Worm (Caenorhabditis elegans) whole organism, late embryonic: ENCODE data around the gene fbxc-33.

ENCODE experiments used
- C08G9.2 ChIP-seq: sonication (generic microtip); optimal IDR thresholded peaks from 2 replicates; lab custom pipeline; 2016; ENCODE audit warnings: mild to moderate bottlenecking, missing genetic modification characterization, moderate library complexity, missing compliant biosample characterization
- F13H6.1 ChIP-seq: sonication (generic microtip); optimal IDR thresholded peaks from 2 replicates; lab custom pipeline; 2016; ENCODE audit warnings: missing genetic modification characterization, missing compliant biosample characterization
- K02D7.2 ChIP-seq: sonication (generic microtip); optimal IDR thresholded peaks from 2 replicates; lab custom pipeline; 2017; ENCODE audit warnings: mild to moderate bottlenecking, missing genetic modification characterization, missing compliant biosample characterization
- T23F11.4 ChIP-seq: fragments of 200-800 bp; sonication (Bioruptor generic); optimal IDR thresholded peaks from 2 replicates; lab custom pipeline; 2018; ENCODE audit warnings: mild to moderate bottlenecking, missing genetic modification characterization, missing compliant biosample characterization
- ceh-14 ChIP-seq: sonication (generic microtip); optimal IDR thresholded peaks from 2 replicates; lab custom pipeline; 2016; ENCODE audit warnings: missing genotype, missing genetic modification characterization, missing compliant biosample characterization
- ceh-19 ChIP-seq: fragments of 200-800 bp; sonication (Bioruptor generic); optimal IDR thresholded peaks from 2 replicates; lab custom pipeline; 2018; ENCODE audit warnings: mild to moderate bottlenecking, missing genetic modification characterization, missing compliant biosample characterization
- ceh-2 ChIP-seq: sonication (generic microtip); optimal IDR thresholded peaks from 2 replicates; lab custom pipeline; 2016; ENCODE audit warnings: missing genotype, missing genetic modification characterization, missing compliant biosample characterization
- ceh-31 ChIP-seq: sonication (generic microtip); optimal IDR thresholded peaks from 2 replicates; lab custom pipeline; 2016; ENCODE audit warnings: missing genetic modification characterization, missing compliant biosample characterization
- ceh-45 ChIP-seq: fragments of 200-800 bp; sonication (Bioruptor generic); IDR thresholded peaks from 2 replicates; pipeline ENCODE4 v1.3.6; 2022; ENCODE audit warnings: missing genetic modification reagents, missing genetic modification characterization, missing compliant biosample characterization
- ceh-48 ChIP-seq: sonication (generic microtip); optimal IDR thresholded peaks from 2 replicates; lab custom pipeline; 2016; ENCODE audit warnings: missing genetic modification characterization, inconsistent platforms, missing compliant biosample characterization
- che-1 ChIP-seq: sonication (generic microtip); optimal IDR thresholded peaks from 2 replicates; lab custom pipeline; 2016; ENCODE audit warnings: mild to moderate bottlenecking, missing genetic modification characterization, missing compliant biosample characterization
- dve-1 ChIP-seq: sonication (generic microtip); optimal IDR thresholded peaks from 2 replicates; lab custom pipeline; 2017; ENCODE audit warnings: antibody characterized with exemption, mild to moderate bottlenecking, missing genetic modification characterization, missing compliant biosample characterization
- elt-2 ChIP-seq: sonication (generic microtip); optimal IDR thresholded peaks from 2 replicates; lab custom pipeline; 2016; ENCODE audit warnings: missing genetic modification reagents, missing genetic modification characterization, missing compliant biosample characterization
- ets-4 ChIP-seq: sonication (generic microtip); optimal IDR thresholded peaks from 2 replicates; lab custom pipeline; 2016; ENCODE audit warnings: missing genetic modification characterization, missing compliant biosample characterization
- eyg-1 ChIP-seq: sonication (generic microtip); optimal IDR thresholded peaks from 2 replicates; lab custom pipeline; 2016; ENCODE audit warnings: missing genotype, missing genetic modification characterization, missing compliant biosample characterization
- fax-1 ChIP-seq: sonication (generic microtip); optimal IDR thresholded peaks from 2 replicates; lab custom pipeline; 2016; ENCODE audit warnings: missing genotype, missing genetic modification characterization, missing compliant biosample characterization
- fkh-6 ChIP-seq: sonication (generic microtip); optimal IDR thresholded peaks from 2 replicates; lab custom pipeline; 2016; ENCODE audit warnings: missing genetic modification characterization, missing compliant biosample characterization
- gmeb-2 ChIP-seq: sonication (generic microtip); optimal IDR thresholded peaks from 2 replicates; lab custom pipeline; 2016; ENCODE audit warnings: missing genetic modification characterization, inconsistent platforms, missing compliant biosample characterization
- hlh-13 ChIP-seq: fragments of 200-800 bp; sonication (Bioruptor generic); optimal IDR thresholded peaks from 2 replicates; lab custom pipeline; 2018; ENCODE audit warnings: mild to moderate bottlenecking, missing genetic modification characterization, missing compliant biosample characterization
- hlh-30 ChIP-seq: sonication (generic microtip); optimal IDR thresholded peaks from 2 replicates; lab custom pipeline; 2017; ENCODE audit warnings: antibody characterized with exemption, missing genetic modification characterization, missing compliant biosample characterization; ENCODE audit not compliant: insufficient read depth
- hlh-6 ChIP-seq: sonication (generic microtip); optimal IDR thresholded peaks from 2 replicates; lab custom pipeline; 2016; ENCODE audit warnings: missing genotype, missing genetic modification characterization, missing compliant biosample characterization
- madf-2 ChIP-seq: sonication (generic microtip); optimal IDR thresholded peaks from 2 replicates; lab custom pipeline; 2017; ENCODE audit warnings: missing genetic modification characterization, missing compliant biosample characterization
- nfya-1 ChIP-seq: sonication (generic microtip); optimal IDR thresholded peaks from 2 replicates; lab custom pipeline; 2017; ENCODE audit warnings: missing genetic modification characterization, mild to moderate bottlenecking, missing compliant biosample characterization, antibody characterized with exemption, moderate library complexity
- nhr-232 ChIP-seq: sonication (generic microtip); optimal IDR thresholded peaks from 2 replicates; lab custom pipeline; 2016; ENCODE audit warnings: missing genetic modification characterization, missing compliant biosample characterization
- npax-4 ChIP-seq: sonication (generic microtip); optimal IDR thresholded peaks from 2 replicates; lab custom pipeline; 2016; ENCODE audit warnings: missing genetic modification characterization, missing compliant biosample characterization
- odd-2 ChIP-seq: sonication (generic microtip); optimal IDR thresholded peaks from 2 replicates; lab custom pipeline; 2017; ENCODE audit warnings: antibody characterized with exemption, mild to moderate bottlenecking, missing genetic modification characterization, missing compliant biosample characterization
- pax-1 ChIP-seq: fragments of 150-350 bp; optimal IDR thresholded peaks from 2 replicates; lab custom pipeline; 2014; ENCODE audit warnings: missing biosample characterization, missing genetic modification characterization
- pros-1 ChIP-seq: fragments of 150-350 bp; optimal IDR thresholded peaks from 2 replicates; lab custom pipeline; 2014; ENCODE audit warnings: missing biosample characterization, missing genetic modification reagents, missing genetic modification characterization
- ref-2 ChIP-seq: sonication (generic microtip); optimal IDR thresholded peaks from 2 replicates; lab custom pipeline; 2016; ENCODE audit warnings: missing genetic modification characterization, missing compliant biosample characterization
- rnt-1 ChIP-seq: sonication (generic microtip); optimal IDR thresholded peaks from 2 replicates; lab custom pipeline; 2016; ENCODE audit warnings: missing genetic modification characterization, missing compliant biosample characterization
- sox-4 ChIP-seq: sonication (generic microtip); optimal IDR thresholded peaks from 2 replicates; lab custom pipeline; 2017; ENCODE audit warnings: mild to moderate bottlenecking, missing genetic modification characterization, inconsistent platforms, missing compliant biosample characterization
- syd-9 ChIP-seq: sonication (generic microtip); optimal IDR thresholded peaks from 2 replicates; lab custom pipeline; 2016; ENCODE audit warnings: mild to moderate bottlenecking, missing genetic modification characterization, moderate library complexity, missing compliant biosample characterization
- tbx-7 ChIP-seq: sonication (generic microtip); optimal IDR thresholded peaks from 2 replicates; lab custom pipeline; 2016; ENCODE audit warnings: missing genotype, missing genetic modification characterization, missing compliant biosample characterization
- ttx-3 ChIP-seq: sonication (generic microtip); optimal IDR thresholded peaks from 2 replicates; lab custom pipeline; 2016; ENCODE audit warnings: missing genetic modification reagents, missing genetic modification characterization, missing compliant biosample characterization
- unc-3 ChIP-seq, 2 experiments: fragments of 200-800 bp in 1 of 2; sonication (Bioruptor generic) in 1 of 2; sonication (generic microtip) in 1 of 2; conservative IDR thresholded peaks in 1 of 2; optimal IDR thresholded peaks in 1 of 2; 2 replicates each; pipeline versions ENCODE4 v1.3.6 to Lab custom; 2016 to 2022; ENCODE audit warnings: missing compliant biosample characterization in 2 of 2, missing genetic modification characterization in 2 of 2, missing genetic modification reagents in 1 of 2
- unc-42 ChIP-seq: sonication (generic microtip); optimal IDR thresholded peaks from 2 replicates; lab custom pipeline; 2016; ENCODE audit warnings: missing genotype, missing genetic modification characterization, missing compliant biosample characterization
- unc-55 ChIP-seq: sonication (generic microtip); optimal IDR thresholded peaks from 2 replicates; lab custom pipeline; 2017; ENCODE audit warnings: missing biosample characterization, missing genetic modification reagents, missing genetic modification characterization
- ztf-16 ChIP-seq: sonication (generic microtip); optimal IDR thresholded peaks from 2 replicates; lab custom pipeline; 2017; ENCODE audit warnings: missing genetic modification characterization, missing compliant biosample characterization

Gene fbxc-33

ce11 chrII:913222-913722, at the start of gene fbxc-33:
TSS of gene fbxc-33 (plus strand) at chrII:913672.
- TF ChIP-seq nfya-1 (tag; lab: Kevin White, UChicago), result peak; percentile 9
- no peak for TF ChIP-seq odd-2
- TF ChIP-seq, all 69 proteins: peak for 1

ce11 chrII:866801-867200, 46.7 kb upstream of the fbxc-33 start, which contains the start of gene Y46B2A.3:
TSS of gene Y46B2A.3 (minus strand) at chrII:866901.
- TF ChIP-seq F13H6.1 (tag; lab: Kevin White, UChicago) (no peak), unc-55 (GFP tag; lab: Kevin White, UChicago) (no peak), ceh-19 (GFP tag; lab: Kevin White, UChicago) (no peak), ttx-3 (no peak), nfya-1 (tag; lab: Kevin White, UChicago) (no peak), ztf-16 (tag; lab: Kevin White, UChicago) (no peak), pros-1 (tag; lab: Kevin White, UChicago) (no peak), rnt-1 (tag; lab: Kevin White, UChicago) (no peak), hlh-30 (tag; lab: Kevin White, UChicago) (no peak), T23F11.4 (GFP tag; lab: Kevin White, UChicago) (no peak), elt-2 (tag; lab: Kevin White, UChicago) (no peak), nhr-232 (tag; lab: Kevin White, UChicago) (no peak), ceh-45 (GFP tag; lab: Robert Waterston, UW) (no peak), syd-9 (tag; lab: Kevin White, UChicago) (no peak), gmeb-2 (tag; lab: Kevin White, UChicago) (no peak), dve-1 (tag; lab: Kevin White, UChicago) (no peak)

- no peak for TF ChIP-seq ceh-19 (GFP tag; lab: Kevin White, UChicago)
- no peak for TF ChIP-seq ceh-2 (tag; lab: Kevin White, UChicago)
- peak; percentile 30 for TF ChIP-seq elt-2 (tag; lab: Kevin White, UChicago)
- TF ChIP-seq, all 69 proteins: peak for 1
These were observed 45.1 kb upstream of the fbxc-33 start, which contains the start of gene fbxc-51 for ce11 chrII:868240-868864. TSS of gene fbxc-51 (plus strand) at chrII:868814.

- TF ChIP-seq che-1 (no peak), syd-9 (tag; lab: Kevin White, UChicago) (no peak), hlh-6 (no peak), ceh-31 (tag; lab: Kevin White, UChicago) (no peak), unc-3 (GFP tag; conservative IDR thresholded peaks at IDR 0.05; lab: Robert Waterston, UW) (no peak), unc-3 (tag; optimal IDR thresholded peaks at IDR 0.05; lab: Kevin White, UChicago) (no peak), pros-1 (tag; lab: Kevin White, UChicago) (no peak), ztf-16 (tag; lab: Kevin White, UChicago) (no peak), elt-2 (tag; lab: Kevin White, UChicago) (no peak)
These were observed 44.2 kb upstream of the fbxc-33 start for ce11 chrII:869316-869715.

ce11 chrII:872993-873787, 40.3 kb upstream of the fbxc-33 start, which contains the start of gene alg-2:
TSS of gene alg-2 (plus strand) at chrII:873212.
- TF ChIP-seq tbx-7 (tag; lab: Kevin White, UChicago), result no peak
- TF ChIP-seq C08G9.2 (tag; lab: Kevin White, UChicago), result no peak
- TF ChIP-seq pax-1, result no peak
- TF ChIP-seq ceh-14 (tag; lab: Kevin White, UChicago), result peak; percentile 7
- TF ChIP-seq ceh-31 (tag; lab: Kevin White, UChicago), result peak; percentile 1
- no peak for TF ChIP-seq fkh-6 (tag; lab: Kevin White, UChicago)
- TF ChIP-seq hlh-30 (tag; lab: Kevin White, UChicago), result no peak
- peak; percentile 91 for TF ChIP-seq unc-42 (tag; lab: Kevin White, UChicago)
- no peak for TF ChIP-seq sox-4 (tag; lab: Kevin White, UChicago)
- peak; percentile 26 for TF ChIP-seq che-1
- peak; percentile 15 for TF ChIP-seq ets-4
- peak; percentile 27 for TF ChIP-seq K02D7.2 (tag; lab: Kevin White, UChicago)
- TF ChIP-seq unc-3 (GFP tag; conservative IDR thresholded peaks at IDR 0.05; lab: Robert Waterston, UW), result peak; percentile 48; the same call in 1 of the 2 replicates
- TF ChIP-seq unc-3 (tag; optimal IDR thresholded peaks at IDR 0.05; lab: Kevin White, UChicago), result peak; percentile 82
- no peak for TF ChIP-seq npax-4 (tag; lab: Kevin White, UChicago)
- no peak for TF ChIP-seq hlh-13
- no peak for TF ChIP-seq gmeb-2 (tag; lab: Kevin White, UChicago)
- TF ChIP-seq unc-55 (GFP tag; lab: Kevin White, UChicago), result peak; percentile 28
- TF ChIP-seq ceh-48 (tag; lab: Kevin White, UChicago), result peak; percentile 67
- no peak for TF ChIP-seq madf-2 (tag; lab: Kevin White, UChicago)
- TF ChIP-seq elt-2 (tag; lab: Kevin White, UChicago), result peak; percentile 53
- TF ChIP-seq eyg-1, result no peak
- TF ChIP-seq fax-1 (tag; lab: Kevin White, UChicago), result no peak
- TF ChIP-seq ref-2 (tag; lab: Kevin White, UChicago), result peak; percentile 52
